Worm (Caenorhabditis elegans) whole organism, midembryonic: Measurements from ENCODE around the gene K08D8.3.

Experiments used
- T22C8.4 ChIP-seq: fragments of 200-800 bp; sonication (Bioruptor generic); IDR thresholded peaks from 2 replicates; pipeline ENCODE4 v1.3.6; 2022; ENCODE audit warnings: missing genetic modification characterization, missing compliant biosample characterization
- cog-1 ChIP-seq: sonication (generic microtip); optimal IDR thresholded peaks from 2 replicates; lab custom pipeline; 2016; ENCODE audit warnings: missing genetic modification characterization, missing compliant biosample characterization
- flt-1 ChIP-seq: fragments of 200-800 bp; sonication (Bioruptor generic); IDR thresholded peaks from 2 replicates; pipeline ENCODE4 v1.3.6; 2022; ENCODE audit warnings: missing genetic modification characterization, missing compliant biosample characterization
- klf-2 ChIP-seq: fragments of 200-800 bp; sonication (Bioruptor generic); conservative IDR thresholded peaks from 2 replicates; pipeline ENCODE4 v1.3.6; 2022; ENCODE audit warnings: missing genetic modification reagents, missing genetic modification characterization, missing compliant biosample characterization
- med-1 ChIP-seq: sonication (generic microtip); optimal IDR thresholded peaks from 2 replicates; lab custom pipeline; 2017; ENCODE audit warnings: missing genetic modification characterization, mild to moderate bottlenecking, missing compliant biosample characterization, antibody characterized with exemption, missing genetic modification reagents; ENCODE audit not compliant: insufficient read depth
- ref-1 ChIP-seq: fragments of 200-800 bp; sonication (Bioruptor generic); conservative IDR thresholded peaks from 2 replicates; pipeline ENCODE4 v1.3.6; 2022; ENCODE audit warnings: missing genetic modification reagents, missing genetic modification characterization, missing compliant biosample characterization
- tab-1 ChIP-seq: fragments of 200-800 bp; sonication (Bioruptor generic); IDR thresholded peaks from 2 replicates; pipeline ENCODE4 v1.3.6; 2022; ENCODE audit warnings: missing genetic modification characterization, missing compliant biosample characterization
- ztf-23 ChIP-seq: fragments of 200-800 bp; sonication (Bioruptor generic); IDR thresholded peaks from 2 replicates; pipeline ENCODE4 v1.3.6; 2022; ENCODE audit warnings: missing genetic modification reagents, missing genetic modification characterization, missing compliant biosample characterization
- ztf-29 ChIP-seq: fragments of 200-800 bp; sonication (Bioruptor generic); IDR thresholded peaks from 2 replicates; pipeline ENCODE4 v1.3.6; 2022; ENCODE audit warnings: missing genetic modification reagents, missing genetic modification characterization, missing compliant biosample characterization

Gene K08D8.3

DNA sequence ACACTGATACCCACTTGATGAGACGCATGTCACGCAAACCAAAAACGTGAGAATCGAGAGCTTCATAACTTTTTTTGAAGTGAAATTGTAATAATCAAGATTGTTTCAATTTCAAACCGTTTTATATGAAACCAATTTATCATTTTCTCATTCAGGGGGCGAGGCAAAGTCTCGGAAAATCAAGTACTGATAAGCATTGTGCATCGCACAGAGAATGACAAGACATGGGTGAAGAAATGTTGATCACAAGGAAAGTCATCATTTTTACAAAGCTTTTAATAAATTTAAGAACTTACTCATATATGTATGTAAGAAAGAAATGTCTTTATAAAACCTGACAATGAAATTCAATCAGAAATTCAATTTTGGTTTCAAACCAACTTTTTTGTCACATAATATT lies at the start of gene K08D8.3:
Gene K08D8.3 (minus strand): TSS at position 131 of the 400 bp plus-strand sequence.
- no peak for TF ChIP-seq T22C8.4 (GFP tag; lab: Robert Waterston, UW)

ce11 chrIV:12948470-12948869 lies 42.0 kb upstream of the K08D8.3 start, which contains the start of gene F55G11.10:
Gene F55G11.10, plus strand, starts transcription at chrIV:12948770.
- TF ChIP-seq ref-1 (GFP tag; lab: Robert Waterston, UW), result no peak

ce11 chrIV:12946488-12946887 lies 40.0 kb upstream of the K08D8.3 start, which contains the start of gene F55G11.1:
Gene F55G11.1, minus strand, starts transcription at chrIV:12946588.
- no peak for TF ChIP-seq ztf-23 (GFP tag; lab: Robert Waterston, UW)
- no peak for TF ChIP-seq med-1 (GFP tag; lab: Kevin White, UChicago)
- TF ChIP-seq tab-1 (GFP tag; lab: Robert Waterston, UW), result no peak
- TF ChIP-seq flt-1, result no peak
- no peak for TF ChIP-seq ztf-29
- no peak for TF ChIP-seq klf-2 (GFP tag; lab: Robert Waterston, UW)
- TF ChIP-seq ref-1 (GFP tag; lab: Robert Waterston, UW), result no peak
- TF ChIP-seq cog-1 (tag; lab: Kevin White, UChicago), result no peak
- TF ChIP-seq T22C8.4 (GFP tag; lab: Robert Waterston, UW), result no peak

ce11 chrIV:12942633-12943032 lies 36.2 kb upstream of the K08D8.3 start, which contains the start of gene dct-19:
Gene dct-19, plus strand, starts transcription at chrIV:12942933.
- TF ChIP-seq med-1 (GFP tag; lab: Kevin White, UChicago) (no peak), ztf-29 (no peak), klf-2 (GFP tag; lab: Robert Waterston, UW) (no peak), ztf-23 (GFP tag; lab: Robert Waterston, UW) (no peak), tab-1 (GFP tag; lab: Robert Waterston, UW) (no peak), T22C8.4 (GFP tag; lab: Robert Waterston, UW) (no peak)

DNA sequence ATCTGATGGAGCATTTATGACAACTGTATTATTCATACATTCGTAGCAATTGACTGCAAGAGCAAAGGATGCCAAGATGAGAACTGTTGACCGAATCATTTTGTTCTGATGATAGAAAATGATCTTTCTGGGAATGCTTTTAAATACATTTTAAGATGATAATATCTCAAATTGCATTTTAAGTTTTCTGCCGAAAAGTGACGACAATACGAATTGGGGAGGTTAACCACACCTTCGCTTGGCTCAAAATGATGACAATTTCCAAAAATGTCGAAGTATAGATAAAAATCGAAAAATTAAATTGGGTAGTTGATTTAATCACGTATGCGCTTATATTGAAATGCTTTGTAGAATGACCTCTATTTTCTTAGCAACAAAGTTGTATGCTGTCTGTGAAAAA lies 34.8 kb upstream of the K08D8.3 start, which contains the start of gene dod-24:
Gene dod-24 (minus strand): TSS at position 101 of the 400 bp plus-strand sequence.
- no peak for TF ChIP-seq cog-1 (tag; lab: Kevin White, UChicago)
- no peak for TF ChIP-seq flt-1
- TF ChIP-seq med-1 (GFP tag; lab: Kevin White, UChicago), result no peak
- TF ChIP-seq ztf-23 (GFP tag; lab: Robert Waterston, UW), result no peak
- no peak for TF ChIP-seq klf-2 (GFP tag; lab: Robert Waterston, UW)
- no peak for TF ChIP-seq tab-1 (GFP tag; lab: Robert Waterston, UW)
- TF ChIP-seq ref-1 (GFP tag; lab: Robert Waterston, UW), result no peak
- no peak for TF ChIP-seq T22C8.4 (GFP tag; lab: Robert Waterston, UW)
- TF ChIP-seq ztf-29, result no peak

- no peak for TF ChIP-seq cog-1 (tag; lab: Kevin White, UChicago)
- no peak for TF ChIP-seq ztf-29
- TF ChIP-seq T22C8.4 (GFP tag; lab: Robert Waterston, UW), result no peak
- no peak for TF ChIP-seq tab-1 (GFP tag; lab: Robert Waterston, UW)
- TF ChIP-seq ref-1 (GFP tag; lab: Robert Waterston, UW), result no peak
- TF ChIP-seq klf-2 (GFP tag; lab: Robert Waterston, UW), result no peak
- no peak for TF ChIP-seq flt-1
- TF ChIP-seq ztf-23 (GFP tag; lab: Robert Waterston, UW), result no peak
- TF ChIP-seq med-1 (GFP tag; lab: Kevin White, UChicago), result no peak
Measured at ce11 chrIV:12936221-12936776, 29.8 kb upstream of the K08D8.3 start, which contains the start of the genes cld-1 and dod-21. Gene cld-1, minus strand, starts transcription at chrIV:12936271. Gene dod-21, plus strand, starts transcription at chrIV:12936738.

- no peak for TF ChIP-seq ref-1 (GFP tag; lab: Robert Waterston, UW)
Measured at ce11 chrIV:12926639-12927038, 20.2 kb upstream of the K08D8.3 start, which contains the start of gene srlf-5. Gene srlf-5, minus strand, starts transcription at chrIV:12926739.

ce11 chrIV:12924332-12924731 lies 17.9 kb upstream of the K08D8.3 start, which contains the start of gene srlf-4:
Gene srlf-4, minus strand, starts transcription at chrIV:12924432.
- TF ChIP-seq T22C8.4 (GFP tag; lab: Robert Waterston, UW) (no peak), med-1 (GFP tag; lab: Kevin White, UChicago) (no peak), klf-2 (GFP tag; lab: Robert Waterston, UW) (no peak), cog-1 (tag; lab: Kevin White, UChicago) (no peak), ref-1 (GFP tag; lab: Robert Waterston, UW) (no peak), ztf-23 (GFP tag; lab: Robert Waterston, UW) (no peak), ztf-29 (no peak), flt-1 (no peak), tab-1 (GFP tag; lab: Robert Waterston, UW) (no peak)

DNA sequence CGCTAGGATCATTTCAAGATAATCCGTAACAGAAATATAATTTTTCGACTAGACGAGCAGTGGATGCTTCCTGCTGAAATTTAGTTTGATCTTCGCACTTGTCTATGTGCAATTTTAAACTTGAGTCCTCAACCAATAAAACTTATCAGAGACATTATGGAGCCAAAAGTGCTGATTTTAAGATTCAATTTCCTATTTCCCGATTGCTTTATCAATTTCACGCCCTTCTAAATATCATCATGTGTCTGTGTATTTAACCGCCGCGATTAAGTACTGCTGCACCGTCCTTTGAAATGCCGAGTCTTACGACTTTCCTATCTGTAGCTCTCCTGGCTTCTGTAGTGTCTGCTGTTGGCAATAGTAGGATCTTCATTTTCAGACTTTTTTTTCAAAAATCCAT lies 14.6 kb upstream of the K08D8.3 start, which contains the start of gene C32H11.4:
Gene C32H11.4 (plus strand): TSS at position 238 of the 400 bp plus-strand sequence.
- no peak for TF ChIP-seq ztf-23 (GFP tag; lab: Robert Waterston, UW)
- TF ChIP-seq ref-1 (GFP tag; lab: Robert Waterston, UW), result no peak
- TF ChIP-seq cog-1 (tag; lab: Kevin White, UChicago), result no peak
- TF ChIP-seq flt-1, result no peak
- no peak for TF ChIP-seq klf-2 (GFP tag; lab: Robert Waterston, UW)

DNA sequence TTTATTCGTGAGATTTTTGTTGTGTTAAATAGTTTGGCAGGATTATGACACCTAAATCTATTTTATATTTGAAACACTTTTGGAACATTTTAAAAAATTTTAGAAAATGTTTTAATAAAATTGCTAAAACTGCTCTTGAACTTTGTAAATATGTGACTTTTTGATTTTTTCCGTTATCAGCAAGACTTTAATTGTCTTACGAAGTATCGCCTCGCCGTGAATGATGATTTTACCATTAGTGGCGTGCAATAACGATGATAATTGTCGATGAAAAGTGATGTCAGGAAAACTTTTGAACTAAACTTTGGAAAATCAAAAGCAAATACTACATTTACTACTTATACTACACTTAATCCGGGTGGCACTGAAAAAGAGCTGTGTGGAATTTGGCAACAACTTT lies 14.1 kb upstream of the K08D8.3 start:
- TF ChIP-seq ref-1 (GFP tag; lab: Robert Waterston, UW) (no peak), klf-2 (GFP tag; lab: Robert Waterston, UW) (no peak), med-1 (GFP tag; lab: Kevin White, UChicago) (no peak), T22C8.4 (GFP tag; lab: Robert Waterston, UW) (no peak), ztf-23 (GFP tag; lab: Robert Waterston, UW) (no peak), flt-1 (no peak), cog-1 (tag; lab: Kevin White, UChicago) (no peak), ztf-29 (no peak), tab-1 (GFP tag; lab: Robert Waterston, UW) (no peak)
